Worm (Caenorhabditis elegans): ENCODE measurements around the gene cyp-35C1.

DNA sequence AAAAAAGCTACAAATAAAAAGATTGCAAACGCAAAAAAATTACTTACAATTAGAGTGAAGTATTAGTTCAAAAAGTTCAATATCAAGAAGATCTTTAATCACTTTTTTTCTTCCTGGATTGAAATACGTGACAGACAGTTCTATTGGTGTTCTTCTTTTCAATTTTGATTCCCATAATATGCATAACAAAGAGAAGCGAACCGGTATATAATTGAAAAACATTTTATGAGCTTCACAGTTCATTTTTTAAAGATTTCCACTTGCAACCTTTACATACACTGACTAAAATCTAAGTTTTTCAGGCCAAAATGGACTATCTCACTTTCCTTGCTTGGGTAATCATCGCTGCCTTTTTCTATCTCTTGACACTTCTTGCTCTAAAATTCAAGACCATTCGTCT lies 21.8 kb downstream of the cyp-35C1 start, which contains the start of gene T22G5.1:
- TF ChIP-seq egl-27 (tag; optimal IDR thresholded peaks at IDR 0.05): no peak
- no peak for TF ChIP-seq ztf-11 (tag; optimal IDR thresholded peaks at IDR 0.05)
- TF ChIP-seq snpc-4 (tag; optimal IDR thresholded peaks at IDR 0.05): no peak
- no peak for TF ChIP-seq fos-1 (tag; optimal IDR thresholded peaks at IDR 0.05)
- TF ChIP-seq nhr-12 (tag; optimal IDR thresholded peaks at IDR 0.05): no peak

All from whole organism, L2 larva.